Fruit fly (Drosophila melanogaster) whole organism: ENCODE measurements around the gene CG13239.

Experiments
- CG8478 ChIP-seq: fragments of >200 bp; optimal IDR thresholded peaks from 2 replicates; lab custom pipeline; 2018; ENCODE audit warnings: inconsistent platforms
- Dll ChIP-seq: fragments of >200 bp; optimal IDR thresholded peaks from 2 replicates; lab custom pipeline; 2017
- EcR ChIP-seq, 2 experiments: fragments of >200 bp; optimal IDR thresholded peaks; 2 replicates each; lab custom pipeline; 2017; ENCODE audit warnings: missing biosample characterization in 2 of 2, missing genetic modification characterization in 2 of 2, missing genetic modification reagents in 2 of 2
- pan ChIP-seq: fragments of >200 bp; optimal IDR thresholded peaks from 2 replicates; lab custom pipeline; 2017
- psq ChIP-seq: fragments of >200 bp; optimal IDR thresholded peaks from 2 replicates; lab custom pipeline; 2017
- usp ChIP-seq: fragments of >200 bp; optimal IDR thresholded peaks from 2 replicates; lab custom pipeline; 2017; ENCODE audit warnings: missing biosample characterization, missing genetic modification characterization, mixed read lengths

CG13239 gene

dm6 chr3L:22860487-22860886 lies at the start of gene CG13239:
Gene CG13239, plus strand, starts transcription at chr3L:22860787.
- no peak for TF ChIP-seq Dll (lab: Kevin White, UChicago)
- no peak for TF ChIP-seq psq (lab: Kevin White, UChicago)
- no peak for TF ChIP-seq EcR (GFP tag; optimal IDR thresholded peaks at IDR 0.05; lab: Kevin White, UChicago)
- TF ChIP-seq pan = no peak
- TF ChIP-seq usp (GFP tag; lab: Kevin White, UChicago) = no peak
- no peak for TF ChIP-seq CG8478 (lab: Kevin White, UChicago)

dm6 chr3L:22820190-22820589 lies 40.4 kb upstream of the CG13239 start:
- TF ChIP-seq psq (lab: Kevin White, UChicago) (no peak), Dll (lab: Kevin White, UChicago) (no peak), usp (GFP tag; lab: Kevin White, UChicago) (no peak), CG8478 (lab: Kevin White, UChicago) (no peak), EcR (GFP tag; optimal IDR thresholded peaks at IDR 0.05; lab: Kevin White, UChicago) (no peak), pan (no peak)

- no peak for TF ChIP-seq pan
- no peak for TF ChIP-seq usp (GFP tag; lab: Kevin White, UChicago)
- no peak for TF ChIP-seq psq (lab: Kevin White, UChicago)
- no peak for TF ChIP-seq EcR (GFP tag; optimal IDR thresholded peaks at IDR 0.05; lab: Kevin White, UChicago)
- TF ChIP-seq Dll (lab: Kevin White, UChicago) = no peak
- no peak for TF ChIP-seq CG8478 (lab: Kevin White, UChicago)
Measured at dm6 chr3L:22821377-22821776, 39.2 kb upstream of the CG13239 start.

- TF ChIP-seq Dll (lab: Kevin White, UChicago) (peak; percentile 85), EcR (GFP tag; optimal IDR thresholded peaks at IDR 0.05; lab: Kevin White, UChicago) (peak in 1 of 2 experiments; percentile 24), psq (lab: Kevin White, UChicago) (no peak)
Measured at dm6 chr3L:22822544-22823175, 37.9 kb upstream of the CG13239 start.

- no peak for TF ChIP-seq usp (GFP tag; lab: Kevin White, UChicago)
- no peak for TF ChIP-seq EcR (GFP tag; optimal IDR thresholded peaks at IDR 0.05; lab: Kevin White, UChicago)
- no peak for TF ChIP-seq pan
- TF ChIP-seq CG8478 (lab: Kevin White, UChicago) = no peak
- TF ChIP-seq psq (lab: Kevin White, UChicago) = no peak
- TF ChIP-seq Dll (lab: Kevin White, UChicago) = no peak
Measured at dm6 chr3L:22823230-22823629, 37.4 kb upstream of the CG13239 start.

dm6 chr3L:22824668-22825192 lies 35.9 kb upstream of the CG13239 start:
- no peak for TF ChIP-seq usp (GFP tag; lab: Kevin White, UChicago)
- no peak for TF ChIP-seq psq (lab: Kevin White, UChicago)
- no peak for TF ChIP-seq EcR (GFP tag; optimal IDR thresholded peaks at IDR 0.05; lab: Kevin White, UChicago)
- TF ChIP-seq Dll (lab: Kevin White, UChicago) = peak; percentile 98
- TF ChIP-seq pan = no peak
- no peak for TF ChIP-seq CG8478 (lab: Kevin White, UChicago)

dm6 chr3L:22826236-22826635 lies 34.4 kb upstream of the CG13239 start:
- TF ChIP-seq usp (GFP tag; lab: Kevin White, UChicago) (no peak), CG8478 (lab: Kevin White, UChicago) (no peak), psq (lab: Kevin White, UChicago) (no peak), pan (no peak), EcR (GFP tag; optimal IDR thresholded peaks at IDR 0.05; lab: Kevin White, UChicago) (no peak), Dll (lab: Kevin White, UChicago) (no peak)

- no peak for TF ChIP-seq EcR (GFP tag; optimal IDR thresholded peaks at IDR 0.05; lab: Kevin White, UChicago)
- TF ChIP-seq usp (GFP tag; lab: Kevin White, UChicago) = no peak
- no peak for TF ChIP-seq psq (lab: Kevin White, UChicago)
- TF ChIP-seq pan = no peak
- no peak for TF ChIP-seq CG8478 (lab: Kevin White, UChicago)
- TF ChIP-seq Dll (lab: Kevin White, UChicago) = no peak
Measured at dm6 chr3L:22830132-22830697, 30.4 kb upstream of the CG13239 start.

- TF ChIP-seq usp (GFP tag; lab: Kevin White, UChicago) (no peak), Dll (lab: Kevin White, UChicago) (peak; percentile 99), pan (no peak), EcR (GFP tag; optimal IDR thresholded peaks at IDR 0.05; lab: Kevin White, UChicago) (peak in 1 of 2 experiments; percentile 43)
Measured at dm6 chr3L:22835144-22835964, 25.2 kb upstream of the CG13239 start, which contains the start of gene jim. Gene jim, minus strand, starts transcription at chr3L:22835194.

dm6 chr3L:22836768-22837167 lies 23.8 kb upstream of the CG13239 start, which contains the start of the genes CG11226 and CG45428:
Gene CG11226, plus strand, starts transcription at chr3L:22837068.
Gene CG45428, minus strand, starts transcription at chr3L:22837070.
- TF ChIP-seq pan = no peak
- TF ChIP-seq Dll (lab: Kevin White, UChicago) = no peak
- no peak for TF ChIP-seq psq (lab: Kevin White, UChicago)
- no peak for TF ChIP-seq CG8478 (lab: Kevin White, UChicago)
- no peak for TF ChIP-seq EcR (GFP tag; optimal IDR thresholded peaks at IDR 0.05; lab: Kevin White, UChicago)
- TF ChIP-seq usp (GFP tag; lab: Kevin White, UChicago) = no peak
